Fruit fly (Drosophila melanogaster) whole organism, embryonic: ENCODE results near the gene sll.

Source experiments
- ATbp ChIP-seq: fragments of 200-800 bp; sonication (Bioruptor generic); optimal IDR thresholded peaks from 2 replicates; lab custom pipeline; 2017; ENCODE audit warnings: missing biosample characterization, mild to moderate bottlenecking, missing genetic modification characterization, missing genetic modification reagents
- Asciz ChIP-seq: fragments of 200-800 bp; sonication (Bioruptor generic); optimal IDR thresholded peaks from 2 replicates; lab custom pipeline; 2017; ENCODE audit warnings: missing biosample characterization, mild to moderate bottlenecking, missing genetic modification characterization, missing genetic modification reagents
- Atf-2 ChIP-seq: fragments of 200-800 bp; sonication (Bioruptor generic); optimal IDR thresholded peaks from 2 replicates; lab custom pipeline; 2016; ENCODE audit warnings: missing biosample characterization, missing genetic modification characterization
- CG10462 ChIP-seq: fragments of 200-800 bp; sonication (Bioruptor generic); optimal IDR thresholded peaks from 2 replicates; lab custom pipeline; 2016; ENCODE audit warnings: missing biosample characterization, missing genetic modification characterization
- CG12104 ChIP-seq: fragments of 200-800 bp; sonication (Bioruptor generic); optimal IDR thresholded peaks from 3 replicates; lab custom pipeline; 2016; ENCODE audit warnings: missing biosample characterization, missing genetic modification characterization
- CG12391 ChIP-seq: fragments of 200-800 bp; sonication (Bioruptor generic); optimal IDR thresholded peaks from 3 replicates; lab custom pipeline; 2018; ENCODE audit warnings: missing biosample characterization, mild to moderate bottlenecking, missing genetic modification characterization, moderate library complexity
- CG13424 ChIP-seq: fragments of 200-800 bp; sonication (Bioruptor generic); optimal IDR thresholded peaks from 2 replicates; lab custom pipeline; 2019; ENCODE audit warnings: missing biosample characterization, mild to moderate bottlenecking, missing genetic modification characterization, moderate library complexity
- CG15073 ChIP-seq: fragments of 200-800 bp; sonication (Bioruptor generic); optimal IDR thresholded peaks from 2 replicates; lab custom pipeline; 2016; ENCODE audit warnings: missing biosample characterization, missing genetic modification characterization
- CG15514 ChIP-seq: fragments of 200-800 bp; sonication (Bioruptor generic); optimal IDR thresholded peaks from 3 replicates; lab custom pipeline; 2017; ENCODE audit warnings: missing biosample characterization, missing genetic modification characterization, mild to moderate bottlenecking, moderate library complexity, missing genetic modification reagents
- CG15696 ChIP-seq: fragments of 200-800 bp; sonication (Bioruptor generic); optimal IDR thresholded peaks from 2 replicates; lab custom pipeline; 2019; ENCODE audit warnings: missing biosample characterization, mild to moderate bottlenecking, missing genetic modification characterization, moderate library complexity
- CG17802 ChIP-seq: fragments of 200-800 bp; sonication (Bioruptor generic); optimal IDR thresholded peaks from 2 replicates; lab custom pipeline; 2018; ENCODE audit warnings: missing biosample characterization, mild to moderate bottlenecking, missing genetic modification characterization, moderate library complexity
- CG18476 ChIP-seq: fragments of 200-800 bp; sonication (Bioruptor generic); optimal IDR thresholded peaks from 2 replicates; lab custom pipeline; 2016; ENCODE audit warnings: missing biosample characterization, mild to moderate bottlenecking, missing genetic modification characterization
- CG18599 ChIP-seq: fragments of 200-800 bp; sonication (Bioruptor generic); optimal IDR thresholded peaks from 3 replicates; lab custom pipeline; 2017; ENCODE audit warnings: missing biosample characterization, missing genetic modification characterization, mild to moderate bottlenecking, moderate library complexity, missing genetic modification reagents
- CG2120 ChIP-seq: fragments of 200-800 bp; sonication (Bioruptor generic); optimal IDR thresholded peaks from 3 replicates; lab custom pipeline; 2016; ENCODE audit warnings: missing biosample characterization, missing genetic modification characterization
- CG2199 ChIP-seq: fragments of 200-800 bp; sonication (Bioruptor generic); IDR thresholded peaks from 3 replicates; pipeline ENCODE4 v1.3.6; 2022; ENCODE audit warnings: missing biosample characterization, missing genetic modification characterization
- CG30403 ChIP-seq: fragments of 200-800 bp; sonication (Bioruptor generic); optimal IDR thresholded peaks from 3 replicates; lab custom pipeline; 2016; ENCODE audit warnings: missing biosample characterization, missing genetic modification characterization
- CG3726 ChIP-seq: fragments of 200-800 bp; sonication (Bioruptor generic); IDR thresholded peaks from 3 replicates; pipeline ENCODE4, ENCODE4 v1.3.6; 2022; ENCODE audit warnings: missing biosample characterization, missing genetic modification characterization
- CG3847 ChIP-seq: fragments of 200-800 bp; sonication (Bioruptor generic); IDR thresholded peaks from 2 replicates; pipeline ENCODE4 v1.3.6; 2022; ENCODE audit warnings: missing biosample characterization, missing genetic modification characterization
- CG8290 ChIP-seq, 3 experiments: fragments of 200-800 bp; sonication (Bioruptor generic); optimal IDR thresholded peaks; 2 replicates each; lab custom pipeline; 2016 to 2019; ENCODE audit warnings: missing biosample characterization in 3 of 3, missing genetic modification characterization in 3 of 3, mild to moderate bottlenecking in 2 of 3, moderate library complexity in 1 of 3
- CG8478 ChIP-seq: fragments of >200 bp; optimal IDR thresholded peaks from 2 replicates; lab custom pipeline; 2018
- CG9437 ChIP-seq: fragments of 200-800 bp; sonication (Bioruptor generic); optimal IDR thresholded peaks from 2 replicates; lab custom pipeline; 2018; ENCODE audit warnings: missing biosample characterization, mild to moderate bottlenecking, missing genetic modification characterization
- D19A ChIP-seq: fragments of 200-800 bp; optimal IDR thresholded peaks from 3 replicates; lab custom pipeline; 2019; ENCODE audit warnings: missing biosample characterization, mild to moderate bottlenecking, missing genetic modification characterization, moderate library complexity
- Deaf1 ChIP-seq: fragments of 200-800 bp; optimal IDR thresholded peaks from 3 replicates; lab custom pipeline; 2019; ENCODE audit warnings: missing biosample characterization, mild to moderate bottlenecking, missing genetic modification characterization, moderate library complexity
- Dref ChIP-seq: fragments of 200-800 bp; sonication (Bioruptor generic); IDR thresholded peaks from 2 replicates; pipeline ENCODE4 v1.3.6; 2022; ENCODE audit warnings: missing biosample characterization, missing genetic modification characterization
- E2f2 ChIP-seq: fragments of 200-800 bp; sonication (Bioruptor generic); IDR thresholded peaks from 2 replicates; pipeline ENCODE4 v1.3.6; 2022; ENCODE audit warnings: missing biosample characterization, missing genetic modification characterization
- Elba2 ChIP-seq: fragments of 200-800 bp; sonication (Bioruptor generic); optimal IDR thresholded peaks from 3 replicates; lab custom pipeline; 2016; ENCODE audit warnings: missing biosample characterization, missing genetic modification characterization
- Hr51 ChIP-seq, 2 experiments: fragments of 200-800 bp; sonication (Bioruptor generic); optimal IDR thresholded peaks; 2 replicates in 1 of 2; 3 replicates in 1 of 2; lab custom pipeline; 2016 to 2018; ENCODE audit warnings: missing biosample characterization in 2 of 2, missing genetic modification characterization in 2 of 2, mild to moderate bottlenecking in 1 of 2, moderate library complexity in 1 of 2
- MTF-1 ChIP-seq: fragments of 200-800 bp; sonication (Bioruptor generic); optimal IDR thresholded peaks from 2 replicates; lab custom pipeline; 2018; ENCODE audit warnings: missing biosample characterization, mild to moderate bottlenecking, missing genetic modification characterization, borderline replicate concordance
- Optix ChIP-seq: fragments of 200-800 bp; sonication (Bioruptor generic); IDR thresholded peaks from 3 replicates; pipeline ENCODE4 v1.3.6; 2022; ENCODE audit warnings: missing biosample characterization, missing genetic modification characterization
- TFAM ChIP-seq: fragments of 200-800 bp; sonication (Bioruptor generic); optimal IDR thresholded peaks from 2 replicates; lab custom pipeline; 2017; ENCODE audit warnings: missing biosample characterization, missing genetic modification characterization, inconsistent platforms
- Xbp1 ChIP-seq: fragments of 200-800 bp; sonication (Bioruptor generic); optimal IDR thresholded peaks from 3 replicates; lab custom pipeline; 2016; ENCODE audit warnings: missing biosample characterization, mild to moderate bottlenecking, missing genetic modification characterization
- corto ChIP-seq: fragments of 200-800 bp; sonication (Bioruptor generic); optimal IDR thresholded peaks from 2 replicates; lab custom pipeline; 2016; ENCODE audit warnings: missing biosample characterization, mild to moderate bottlenecking, missing genetic modification characterization, moderate library complexity
- crp ChIP-seq, 2 experiments: fragments of 200-800 bp; sonication (Bioruptor generic); optimal IDR thresholded peaks; 2 replicates in 1 of 2; 3 replicates in 1 of 2; lab custom pipeline; 2017; ENCODE audit warnings: missing biosample characterization in 2 of 2, missing genetic modification characterization in 2 of 2, mild to moderate bottlenecking in 1 of 2, moderate library complexity in 1 of 2
- dpn ChIP-seq, 2 experiments: fragments of 200-800 bp; sonication (Bioruptor generic); optimal IDR thresholded peaks; 3 replicates each; lab custom pipeline; 2016; ENCODE audit warnings: missing biosample characterization in 2 of 2, missing genetic modification characterization in 2 of 2
- kay ChIP-seq: fragments of 200-800 bp; sonication (Bioruptor generic); optimal IDR thresholded peaks from 2 replicates; lab custom pipeline; 2016; ENCODE audit warnings: missing biosample characterization, missing genetic modification characterization
- knrl ChIP-seq: fragments of 200-800 bp; sonication (Bioruptor generic); IDR thresholded peaks from 3 replicates; pipeline ENCODE4 v1.3.6; 2022; ENCODE audit warnings: missing biosample characterization, missing genetic modification characterization; ENCODE audit not compliant: partially characterized antibody
- nmo ChIP-seq: fragments of 200-800 bp; sonication (Bioruptor generic); optimal IDR thresholded peaks from 2 replicates; lab custom pipeline; 2018; ENCODE audit warnings: missing biosample characterization, mild to moderate bottlenecking, missing genetic modification characterization, moderate library complexity
- nom ChIP-seq: fragments of 200-800 bp; sonication (Bioruptor generic); optimal IDR thresholded peaks from 2 replicates; lab custom pipeline; 2017; ENCODE audit warnings: missing biosample characterization, missing genetic modification characterization, mild to moderate bottlenecking, moderate library complexity, missing genetic modification reagents
- p53 ChIP-seq: fragments of 200-800 bp; sonication (Bioruptor generic); optimal IDR thresholded peaks from 2 replicates; lab custom pipeline; 2016; ENCODE audit warnings: missing biosample characterization, missing genetic modification characterization
- peb ChIP-seq: fragments of 200-800 bp; sonication (Bioruptor generic); IDR thresholded peaks from 2 replicates; pipeline ENCODE4 v1.3.6; 2022; ENCODE audit warnings: missing biosample characterization, missing genetic modification characterization
- row ChIP-seq: fragments of 200-800 bp; sonication (Bioruptor generic); IDR thresholded peaks from 3 replicates; pipeline ENCODE4 v1.3.6; 2022; ENCODE audit warnings: missing biosample characterization, missing genetic modification characterization
- sens-2 ChIP-seq: fragments of 200-800 bp; sonication (Bioruptor generic); IDR thresholded peaks from 2 replicates; pipeline ENCODE4 v1.3.6; 2022; ENCODE audit warnings: missing biosample characterization, missing genetic modification characterization
- slbo ChIP-seq: fragments of 200-800 bp; sonication (Bioruptor generic); IDR thresholded peaks from 2 replicates; pipeline ENCODE4 v1.3.6; 2022; ENCODE audit warnings: missing biosample characterization, missing genetic modification characterization
- sna ChIP-seq: fragments of 200-800 bp; sonication (Bioruptor generic); IDR thresholded peaks from 2 replicates; pipeline ENCODE4 v1.3.6; 2022; ENCODE audit warnings: missing biosample characterization, missing genetic modification characterization; ENCODE audit not compliant: partially characterized antibody
- stwl ChIP-seq: fragments of 200-800 bp; sonication (Bioruptor generic); optimal IDR thresholded peaks from 3 replicates; lab custom pipeline; 2018; ENCODE audit warnings: missing biosample characterization, mild to moderate bottlenecking, missing genetic modification characterization, moderate library complexity
- sug ChIP-seq: fragments of 200-800 bp; optimal IDR thresholded peaks from 2 replicates; lab custom pipeline; 2019; ENCODE audit warnings: missing biosample characterization, mild to moderate bottlenecking, missing genetic modification characterization, moderate library complexity
- tin ChIP-seq: fragments of 200-800 bp; sonication (Bioruptor generic); optimal IDR thresholded peaks from 3 replicates; lab custom pipeline; 2016; ENCODE audit warnings: missing biosample characterization, missing genetic modification characterization
- twi ChIP-seq: fragments of 200-800 bp; optimal IDR thresholded peaks from 2 replicates; lab custom pipeline; 2019; ENCODE audit warnings: missing biosample characterization, mild to moderate bottlenecking, missing genetic modification characterization, moderate library complexity
- unpg ChIP-seq: fragments of 200-800 bp; sonication (Bioruptor generic); optimal IDR thresholded peaks from 3 replicates; lab custom pipeline; 2018; ENCODE audit warnings: missing biosample characterization, mild to moderate bottlenecking, missing genetic modification characterization, moderate library complexity
- vvl ChIP-seq: fragments of 200-800 bp; sonication (Bioruptor generic); IDR thresholded peaks from 2 replicates; pipeline ENCODE4 v1.3.6; 2022; ENCODE audit warnings: missing biosample characterization, missing genetic modification characterization

The sll gene

DNA sequence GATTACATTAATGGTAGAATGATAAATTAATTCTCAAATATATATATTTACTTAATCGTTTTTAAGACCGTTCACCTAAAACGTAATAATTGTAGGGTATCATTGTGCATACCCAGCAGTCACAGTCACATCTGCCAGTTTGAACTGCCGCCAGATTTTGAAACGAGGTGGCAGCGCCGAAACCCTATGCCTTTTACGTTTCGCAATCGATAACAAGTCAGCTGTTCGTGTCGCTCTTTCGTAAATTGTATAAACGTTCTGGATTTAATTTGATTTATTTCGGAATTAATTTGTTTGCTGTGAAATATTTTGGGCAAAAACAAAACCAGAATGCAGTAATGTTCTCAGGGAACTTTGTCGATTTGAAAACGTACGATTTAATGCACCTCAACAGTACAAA is 41.5 kb downstream of the sll start, which contains the start of gene CG14322 (continued):
- TF ChIP-seq Elba2 (GFP tag; lab: Kevin White, UChicago) (peak; percentile 13), CG2199 (no peak), knrl (GFP tag; lab: Robert Waterston, UW) (peak; percentile 29; the same call in 1 of the 3 replicates), slbo (GFP tag; lab: Robert Waterston, UW) (peak; percentile 70), CG13424 (tag; lab: Kevin White, UChicago) (peak; percentile 9), twi (tag; lab: Kevin White, UChicago) (no peak), Optix (GFP tag; lab: Robert Waterston, UW) (no peak), CG2120 (GFP tag; lab: Kevin White, UChicago) (peak; percentile 32), CG15696 (tag; lab: Kevin White, UChicago) (peak; percentile 8), sens-2 (GFP tag; lab: Robert Waterston, UW) (no peak), corto (no peak), CG15073 (GFP tag; lab: Kevin White, UChicago) (no peak), CG18599 (GFP tag; lab: Kevin White, UChicago) (no peak), CG18476 (GFP tag; lab: Kevin White, UChicago) (no peak), tin (peak; percentile 17), vvl (GFP tag; lab: Robert Waterston, UW) (peak; percentile 45), ATbp (GFP tag; lab: Kevin White, UChicago) (no peak), CG9437 (GFP tag; lab: Kevin White, UChicago) (peak; percentile 97), CG17802 (tag; lab: Kevin White, UChicago) (peak; percentile 23), nom (GFP tag; lab: Kevin White, UChicago) (no peak), row (GFP tag; lab: Robert Waterston, UW) (peak; percentile 76), CG10462 (GFP tag; lab: Kevin White, UChicago) (no peak), CG15514 (GFP tag; lab: Kevin White, UChicago) (peak; percentile 31), CG12104 (GFP tag; lab: Kevin White, UChicago) (no peak), crp (GFP tag; optimal IDR thresholded peaks at IDR 0.05; lab: Kevin White, UChicago) (peak; percentile 59 to 93), unpg (GFP tag; lab: Kevin White, UChicago) (no peak), nmo (GFP tag; lab: Kevin White, UChicago) (peak; percentile 10), E2f2 (GFP tag; lab: Robert Waterston, UW) (peak; percentile 90), CG3726 (GFP tag; lab: Robert Waterston, UW) (no peak), stwl (tag; lab: Kevin White, UChicago) (peak; percentile 77), CG8290 (GFP tag; optimal IDR thresholded peaks at IDR 0.05; lab: Kevin White, UChicago) (no peak), CG8290 (tag; optimal IDR thresholded peaks at IDR 0.05; lab: Kevin White, UChicago) (peak in 1 of 2 experiments; percentile 40), peb (no peak), Asciz (GFP tag; lab: Kevin White, UChicago) (no peak), CG8478 (no peak), D19A (no peak), p53 (GFP tag; lab: Kevin White, UChicago) (no peak), Xbp1 (GFP tag; lab: Kevin White, UChicago) (peak; percentile 44), sna (GFP tag; lab: Robert Waterston, UW) (peak; percentile 52; the same call in 1 of the 2 replicates), MTF-1 (no peak), Deaf1 (tag; lab: Kevin White, UChicago) (no peak), Dref (peak; percentile 76), dpn (GFP tag; optimal IDR thresholded peaks at IDR 0.05; lab: Kevin White, UChicago) (peak in 1 of 2 experiments; percentile 25), CG3847 (peak; percentile 48), kay (GFP tag; lab: Kevin White, UChicago) (no peak), TFAM (GFP tag; lab: Kevin White, UChicago) (no peak), sug (tag; lab: Kevin White, UChicago) (peak; percentile 6), CG12391 (peak; percentile 30), Hr51 (GFP tag; optimal IDR thresholded peaks at IDR 0.05; lab: Kevin White, UChicago) (no peak), Atf-2 (GFP tag; lab: Kevin White, UChicago) (no peak), CG30403 (GFP tag; lab: Kevin White, UChicago) (peak; percentile 5)
